Fruit fly (Drosophila melanogaster) whole organism, embryonic: ENCODE results near the gene dysc.

Source experiments
- Antp ChIP-seq: fragments of 200-800 bp; sonication (Bioruptor generic); optimal IDR thresholded peaks from 3 replicates; lab custom pipeline; 2016; ENCODE audit warnings: missing biosample characterization, missing genetic modification characterization
- C15 ChIP-seq: fragments of 200-800 bp; sonication (Bioruptor generic); IDR thresholded peaks from 3 replicates; pipeline ENCODE4 v1.3.6; 2022; ENCODE audit warnings: missing biosample characterization, missing genetic modification characterization
- CG10147 ChIP-seq: fragments of 200-800 bp; sonication (Bioruptor generic); optimal IDR thresholded peaks from 2 replicates; lab custom pipeline; 2019; ENCODE audit warnings: missing biosample characterization, mild to moderate bottlenecking, missing genetic modification characterization, moderate library complexity
- CG10209 ChIP-seq: fragments of 200-800 bp; sonication (Bioruptor generic); optimal IDR thresholded peaks from 3 replicates; lab custom pipeline; 2017; ENCODE audit warnings: missing biosample characterization, mild to moderate bottlenecking, missing genetic modification characterization, missing genetic modification reagents
- CG10431 ChIP-seq: fragments of 200-800 bp; sonication (Bioruptor generic); optimal IDR thresholded peaks from 3 replicates; lab custom pipeline; 2018; ENCODE audit warnings: missing biosample characterization, mild to moderate bottlenecking, missing genetic modification characterization
- CG11093 ChIP-seq: fragments of 200-800 bp; sonication (Bioruptor generic); IDR thresholded peaks from 3 replicates; pipeline ENCODE4 v1.3.6; 2022; ENCODE audit warnings: missing biosample characterization, missing genetic modification characterization
- CG11504 ChIP-seq: fragments of 200-800 bp; sonication (Bioruptor generic); optimal IDR thresholded peaks from 3 replicates; lab custom pipeline; 2019; ENCODE audit warnings: missing biosample characterization, mild to moderate bottlenecking, missing genetic modification characterization, moderate library complexity
- CG13296 ChIP-seq: fragments of 200-800 bp; sonication (Bioruptor generic); optimal IDR thresholded peaks from 3 replicates; lab custom pipeline; 2018; ENCODE audit warnings: missing biosample characterization, mild to moderate bottlenecking, missing genetic modification characterization
- CG14965 ChIP-seq: fragments of 200-800 bp; sonication (Bioruptor generic); optimal IDR thresholded peaks from 2 replicates; lab custom pipeline; 2016; ENCODE audit warnings: missing biosample characterization, missing genetic modification characterization, borderline replicate concordance
- CG15073 ChIP-seq: fragments of 200-800 bp; sonication (Bioruptor generic); optimal IDR thresholded peaks from 2 replicates; lab custom pipeline; 2016; ENCODE audit warnings: missing biosample characterization, missing genetic modification characterization
- CG16815 ChIP-seq: fragments of 200-800 bp; sonication (Bioruptor generic); optimal IDR thresholded peaks from 3 replicates; lab custom pipeline; 2017; ENCODE audit warnings: missing biosample characterization, mild to moderate bottlenecking, missing genetic modification characterization
- CG17829 ChIP-seq: fragments of 200-800 bp; optimal IDR thresholded peaks from 2 replicates; lab custom pipeline; 2019; ENCODE audit warnings: missing biosample characterization, mild to moderate bottlenecking, missing genetic modification characterization, moderate library complexity
- CG30431 ChIP-seq: fragments of 200-800 bp; sonication (Bioruptor generic); optimal IDR thresholded peaks from 2 replicates; lab custom pipeline; 2017; ENCODE audit warnings: missing biosample characterization, missing genetic modification characterization
- CG3726 ChIP-seq: fragments of 200-800 bp; sonication (Bioruptor generic); IDR thresholded peaks from 3 replicates; pipeline ENCODE4, ENCODE4 v1.3.6; 2022; ENCODE audit warnings: missing biosample characterization, missing genetic modification characterization
- CG4424 ChIP-seq: fragments of 200-800 bp; sonication (Bioruptor generic); optimal IDR thresholded peaks from 3 replicates; lab custom pipeline; 2016; ENCODE audit warnings: missing biosample characterization, missing genetic modification characterization
- CG5245 ChIP-seq: fragments of 200-800 bp; sonication (Bioruptor generic); optimal IDR thresholded peaks from 3 replicates; lab custom pipeline; 2016; ENCODE audit warnings: missing biosample characterization, missing genetic modification characterization
- CG6854 ChIP-seq: fragments of 200-800 bp; sonication (Bioruptor generic); optimal IDR thresholded peaks from 3 replicates; lab custom pipeline; 2017; ENCODE audit warnings: missing biosample characterization, mild to moderate bottlenecking, missing genetic modification characterization
- CG7357 ChIP-seq: fragments of 200-800 bp; sonication (Bioruptor generic); IDR thresholded peaks from 3 replicates; pipeline ENCODE4 v1.3.6; 2022; ENCODE audit warnings: missing biosample characterization, missing genetic modification characterization
- CG7786 ChIP-seq: fragments of 200-800 bp; sonication (Bioruptor generic); optimal IDR thresholded peaks from 2 replicates; lab custom pipeline; 2016; ENCODE audit warnings: missing biosample characterization, missing genetic modification characterization
- CG7963 ChIP-seq: fragments of 200-800 bp; sonication (Bioruptor generic); IDR thresholded peaks from 3 replicates; pipeline ENCODE4 v1.3.6; 2022; ENCODE audit warnings: missing biosample characterization, missing genetic modification characterization; ENCODE audit not compliant: partially characterized antibody
- CG7987 ChIP-seq: fragments of 200-800 bp; sonication (Bioruptor generic); optimal IDR thresholded peaks from 2 replicates; lab custom pipeline; 2018; ENCODE audit warnings: missing biosample characterization, mild to moderate bottlenecking, missing genetic modification characterization, moderate library complexity
- CG8290 ChIP-seq, 3 experiments: fragments of 200-800 bp; sonication (Bioruptor generic); optimal IDR thresholded peaks; 2 replicates each; lab custom pipeline; 2016 to 2019; ENCODE audit warnings: missing biosample characterization in 3 of 3, missing genetic modification characterization in 3 of 3, mild to moderate bottlenecking in 2 of 3, moderate library complexity in 1 of 3
- CG8944 ChIP-seq: fragments of 200-800 bp; sonication (Bioruptor generic); optimal IDR thresholded peaks from 3 replicates; lab custom pipeline; 2016; ENCODE audit warnings: missing biosample characterization, missing genetic modification characterization
- D ChIP-seq, 2 experiments: fragments of 200-800 bp in 1 of 2; fragments of >200 bp in 1 of 2; sonication (Bioruptor generic) in 1 of 2; optimal IDR thresholded peaks; 2 replicates in 1 of 2; 3 replicates in 1 of 2; lab custom pipeline; 2017; ENCODE audit warnings: mild to moderate bottlenecking in 1 of 2, missing biosample characterization in 1 of 2, missing genetic modification characterization in 1 of 2, missing genetic modification reagents in 1 of 2
- ERR ChIP-seq: fragments of 200-800 bp; sonication (Bioruptor generic); optimal IDR thresholded peaks from 2 replicates; lab custom pipeline; 2016; ENCODE audit warnings: missing biosample characterization, missing genetic modification characterization
- H15 ChIP-seq: fragments of 200-800 bp; sonication (Bioruptor generic); IDR thresholded peaks from 3 replicates; pipeline ENCODE4 v1.3.6; 2022; ENCODE audit warnings: missing biosample characterization, missing genetic modification characterization
- Jarid2 ChIP-seq: fragments of 200-800 bp; sonication (Bioruptor generic); optimal IDR thresholded peaks from 3 replicates; lab custom pipeline; 2017; ENCODE audit warnings: mild to moderate bottlenecking, missing biosample characterization, missing genetic modification reagents, missing genetic modification characterization
- Kr ChIP-seq: fragments of 200-800 bp; sonication (Bioruptor generic); optimal IDR thresholded peaks from 2 replicates; lab custom pipeline; 2017; ENCODE audit warnings: missing biosample characterization, mild to moderate bottlenecking, missing genetic modification characterization
- NC2β ChIP-seq: fragments of 200-800 bp; sonication (Bioruptor generic); optimal IDR thresholded peaks from 2 replicates; lab custom pipeline; 2016; ENCODE audit warnings: missing biosample characterization, missing genetic modification characterization
- Sin3A ChIP-seq: fragments of >200 bp; optimal IDR thresholded peaks from 2 replicates; lab custom pipeline; 2018
- ara ChIP-seq: fragments of 200-800 bp; sonication (Bioruptor generic); IDR thresholded peaks from 2 replicates; pipeline ENCODE4 v1.3.6; 2022; ENCODE audit warnings: missing biosample characterization, missing genetic modification characterization
- az2 ChIP-seq: fragments of 200-800 bp; sonication (Bioruptor generic); optimal IDR thresholded peaks from 3 replicates; lab custom pipeline; 2016; ENCODE audit warnings: missing biosample characterization, missing genetic modification characterization
- bbx ChIP-seq: fragments of 200-800 bp; sonication (Bioruptor generic); IDR thresholded peaks from 2 replicates; pipeline ENCODE4 v1.3.6; 2022; ENCODE audit warnings: missing biosample characterization, missing genetic modification characterization; ENCODE audit not compliant: partially characterized antibody
- bcd ChIP-seq: fragments of 200-800 bp; sonication (Bioruptor generic); optimal IDR thresholded peaks from 2 replicates; lab custom pipeline; 2017; ENCODE audit warnings: missing biosample characterization, mild to moderate bottlenecking, missing genetic modification characterization
- crp ChIP-seq, 2 experiments: fragments of 200-800 bp; sonication (Bioruptor generic); optimal IDR thresholded peaks; 2 replicates in 1 of 2; 3 replicates in 1 of 2; lab custom pipeline; 2017; ENCODE audit warnings: missing biosample characterization in 2 of 2, missing genetic modification characterization in 2 of 2, mild to moderate bottlenecking in 1 of 2, moderate library complexity in 1 of 2
- esg ChIP-seq: fragments of 200-800 bp; sonication (Bioruptor generic); conservative IDR thresholded peaks from 2 replicates; pipeline ENCODE4 v1.3.6; 2022; ENCODE audit warnings: missing biosample characterization, missing genetic modification characterization
- gro ChIP-seq: fragments of 200-800 bp; sonication (Bioruptor generic); optimal IDR thresholded peaks from 2 replicates; lab custom pipeline; 2016; ENCODE audit warnings: missing biosample characterization, missing genetic modification characterization
- hb ChIP-seq: fragments of 200-800 bp; sonication (Bioruptor generic); IDR thresholded peaks from 3 replicates; pipeline ENCODE4 v1.3.6; 2022; ENCODE audit warnings: missing biosample characterization, missing genetic modification characterization; ENCODE audit not compliant: partially characterized antibody
- hkb ChIP-seq, 2 experiments: fragments of 200-800 bp in 1 of 2; fragments of >200 bp in 1 of 2; sonication (Bioruptor generic) in 1 of 2; IDR thresholded peaks in 1 of 2; optimal IDR thresholded peaks in 1 of 2; 2 replicates each; pipeline versions ENCODE4 v1.3.6 to Lab custom; 2017 to 2022; ENCODE audit warnings: missing biosample characterization in 1 of 2, missing genetic modification characterization in 1 of 2
- jumu ChIP-seq: fragments of 200-800 bp; sonication (Bioruptor generic); optimal IDR thresholded peaks from 3 replicates; lab custom pipeline; 2016; ENCODE audit warnings: missing biosample characterization, missing genetic modification characterization
- klu ChIP-seq: fragments of 200-800 bp; sonication (Bioruptor generic); IDR thresholded peaks from 2 replicates; pipeline ENCODE4 v1.3.6; 2022; ENCODE audit warnings: missing biosample characterization, missing genetic modification characterization
- maf-S ChIP-seq: fragments of 200-800 bp; sonication (Bioruptor generic); optimal IDR thresholded peaks from 2 replicates; lab custom pipeline; 2016; ENCODE audit warnings: missing biosample characterization, missing genetic modification characterization
- pb ChIP-seq: fragments of 200-800 bp; sonication (Bioruptor generic); optimal IDR thresholded peaks from 3 replicates; lab custom pipeline; 2016; ENCODE audit warnings: missing biosample characterization, missing genetic modification characterization
- pita ChIP-seq: fragments of 200-800 bp; sonication (Bioruptor generic); optimal IDR thresholded peaks from 2 replicates; lab custom pipeline; 2017; ENCODE audit warnings: missing biosample characterization, mild to moderate bottlenecking, missing genetic modification characterization
- ro ChIP-seq: fragments of 200-800 bp; sonication (Bioruptor generic); IDR thresholded peaks from 2 replicates; pipeline ENCODE4 v1.3.6; 2022; ENCODE audit warnings: missing biosample characterization, missing genetic modification characterization
- salm ChIP-seq: fragments of 200-800 bp; sonication (Bioruptor generic); optimal IDR thresholded peaks from 2 replicates; lab custom pipeline; 2018; ENCODE audit warnings: missing biosample characterization, mild to moderate bottlenecking, missing genetic modification characterization
- slou ChIP-seq: fragments of 200-800 bp; sonication (Bioruptor generic); optimal IDR thresholded peaks from 3 replicates; lab custom pipeline; 2016; ENCODE audit warnings: missing biosample characterization, missing genetic modification characterization
- trh ChIP-seq: fragments of 200-800 bp; sonication (Bioruptor generic); optimal IDR thresholded peaks from 2 replicates; lab custom pipeline; 2016; ENCODE audit warnings: missing biosample characterization, missing genetic modification characterization
- zen ChIP-seq: fragments of 200-800 bp; sonication (Bioruptor generic); optimal IDR thresholded peaks from 3 replicates; lab custom pipeline; 2018; ENCODE audit warnings: missing biosample characterization, mild to moderate bottlenecking, missing genetic modification characterization, moderate library complexity

The dysc gene

dm6 chr3L:13949440-13950066 is 46.5 kb upstream of the dysc start (continued):
- 0 out of 3 replicates have a peak, but pooled peaks have one; percentile 10 for TF ChIP-seq CG7357
- TF ChIP-seq CG7786 (GFP tag; lab: Kevin White, UChicago), result no peak
- TF ChIP-seq D (optimal IDR thresholded peaks at IDR 0.05; lab: Kevin White, UChicago), result no peak
- no peak for TF ChIP-seq D (GFP tag; optimal IDR thresholded peaks at IDR 0.05; lab: Kevin White, UChicago)
- no peak for TF ChIP-seq CG8944 (GFP tag; lab: Kevin White, UChicago)
- no peak for TF ChIP-seq CG5245 (GFP tag; lab: Kevin White, UChicago)
- no peak for TF ChIP-seq CG6854
- TF ChIP-seq jumu, result no peak
- TF ChIP-seq CG4424 (GFP tag; lab: Kevin White, UChicago), result no peak
- no peak for TF ChIP-seq NC2β (GFP tag; lab: Kevin White, UChicago)
- no peak for TF ChIP-seq slou
- TF ChIP-seq crp (GFP tag; optimal IDR thresholded peaks at IDR 0.05; lab: Kevin White, UChicago), result no peak
- no peak for TF ChIP-seq CG30431 (GFP tag; lab: Kevin White, UChicago)
- no peak for TF ChIP-seq trh (GFP tag; lab: Kevin White, UChicago)
- no peak for TF ChIP-seq maf-S
- TF ChIP-seq CG7987 (GFP tag; lab: Kevin White, UChicago), result no peak
- TF ChIP-seq CG11504 (tag; lab: Kevin White, UChicago), result peak; percentile 31
- no peak for TF ChIP-seq Sin3A
- TF ChIP-seq az2 (GFP tag; lab: Kevin White, UChicago), result no peak
- no peak for TF ChIP-seq CG8290 (GFP tag; optimal IDR thresholded peaks at IDR 0.05; lab: Kevin White, UChicago)
- TF ChIP-seq CG8290 (tag; optimal IDR thresholded peaks at IDR 0.05; lab: Kevin White, UChicago), result peak in 1 of 2 experiments; percentile 22
- TF ChIP-seq CG16815, result no peak
- no peak for TF ChIP-seq Antp (GFP tag; lab: Kevin White, UChicago)
- TF ChIP-seq zen (tag; lab: Kevin White, UChicago), result no peak
- no peak for TF ChIP-seq CG13296 (GFP tag; lab: Kevin White, UChicago)
- TF ChIP-seq CG7963 (GFP tag; lab: Robert Waterston, UW), result no peak
- no peak for TF ChIP-seq pb (GFP tag; lab: Kevin White, UChicago)
- no peak for TF ChIP-seq CG14965 (GFP tag; lab: Kevin White, UChicago)
- TF ChIP-seq pita (GFP tag; lab: Kevin White, UChicago), result no peak
- TF ChIP-seq CG11093 (GFP tag; lab: Robert Waterston, UW), result no peak
- TF ChIP-seq CG10209, result peak; percentile 9
- peak; percentile 0 for TF ChIP-seq Jarid2 (GFP tag; lab: Kevin White, UChicago)
- TF ChIP-seq hb (GFP tag; lab: Robert Waterston, UW), result no peak
- TF ChIP-seq CG3726, result no peak
- no peak for TF ChIP-seq C15 (GFP tag; lab: Robert Waterston, UW)
- peak; percentile 30; the same call in 1 of the 2 replicates for TF ChIP-seq ara (GFP tag; lab: Robert Waterston, UW)
- TF ChIP-seq klu (GFP tag; lab: Robert Waterston, UW), result no peak
- no peak for TF ChIP-seq ro (GFP tag; lab: Robert Waterston, UW)
- TF ChIP-seq CG10431 (GFP tag; lab: Kevin White, UChicago), result no peak
- TF ChIP-seq Kr (GFP tag; lab: Kevin White, UChicago), result no peak
- TF ChIP-seq bcd (GFP tag; lab: Kevin White, UChicago), result no peak
- no peak for TF ChIP-seq CG17829 (tag; lab: Kevin White, UChicago)
- TF ChIP-seq CG15073 (GFP tag; lab: Kevin White, UChicago), result no peak
- TF ChIP-seq H15 (GFP tag; lab: Robert Waterston, UW), result no peak
- TF ChIP-seq bbx (GFP tag; lab: Robert Waterston, UW), result no peak
- TF ChIP-seq esg, result 0 out of 2 replicates have a peak, but pooled peaks have one; percentile 17
- no peak for TF ChIP-seq hkb (optimal IDR thresholded peaks at IDR 0.05; lab: Kevin White, UChicago)
- peak; percentile 24; the same call in 1 of the 2 replicates for TF ChIP-seq hkb (GFP tag; IDR thresholded peaks at IDR 0.05; lab: Robert Waterston, UW)
- TF ChIP-seq gro (GFP tag; lab: Kevin White, UChicago), result no peak
- no peak for TF ChIP-seq ERR (GFP tag; lab: Kevin White, UChicago)
- TF ChIP-seq salm (tag; lab: Kevin White, UChicago), result no peak
- no peak for TF ChIP-seq CG10147
